Fruit fly (Drosophila melanogaster) whole organism, pupa: Measurements from ENCODE around the gene Obp73a.

Experiments
- CG10348 ChIP-seq: fragments of 200-800 bp; sonication (Bioruptor generic); IDR thresholded peaks from 2 replicates; pipeline ENCODE4 v1.3.6; 2022; ENCODE audit warnings: missing biosample characterization, missing genetic modification characterization
- CG12605 ChIP-seq: fragments of 200-800 bp; sonication (Bioruptor generic); IDR thresholded peaks from 2 replicates; pipeline ENCODE4 v1.3.6; 2022; ENCODE audit warnings: missing biosample characterization, missing genetic modification characterization
- CG13204 ChIP-seq: fragments of 200-800 bp; sonication (Bioruptor generic); optimal IDR thresholded peaks from 2 replicates; lab custom pipeline; 2018; ENCODE audit warnings: missing biosample characterization, mild to moderate bottlenecking, missing genetic modification characterization, moderate library complexity
- CG14655 ChIP-seq: fragments of 200-800 bp; sonication (Bioruptor generic); optimal IDR thresholded peaks from 3 replicates; lab custom pipeline; 2017; ENCODE audit warnings: mild to moderate bottlenecking, missing biosample characterization, missing genetic modification reagents, missing genetic modification characterization
- CG15710 ChIP-seq: fragments of 200-800 bp; sonication (Bioruptor generic); optimal IDR thresholded peaks from 2 replicates; lab custom pipeline; 2018; ENCODE audit warnings: missing biosample characterization, mild to moderate bottlenecking, missing genetic modification characterization, moderate library complexity
- CG17806 ChIP-seq: fragments of 200-800 bp; sonication (Bioruptor generic); optimal IDR thresholded peaks from 2 replicates; lab custom pipeline; 2018; ENCODE audit warnings: missing biosample characterization, mild to moderate bottlenecking, missing genetic modification characterization, moderate library complexity
- CG32121 ChIP-seq: fragments of 200-800 bp; sonication (Bioruptor generic); IDR thresholded peaks from 2 replicates; pipeline ENCODE4 v1.3.6; 2022; ENCODE audit warnings: missing biosample characterization, missing genetic modification characterization
- CG34367 ChIP-seq: fragments of 200-800 bp; sonication (Bioruptor generic); optimal IDR thresholded peaks from 2 replicates; lab custom pipeline; 2018; ENCODE audit warnings: missing biosample characterization, mild to moderate bottlenecking, missing genetic modification characterization
- CG4496 ChIP-seq: fragments of 200-800 bp; sonication (Bioruptor generic); IDR thresholded peaks from 3 replicates; pipeline ENCODE4 v1.3.6; 2022; ENCODE audit warnings: missing biosample characterization, missing genetic modification characterization
- CG8159 ChIP-seq: fragments of 200-800 bp; sonication (Bioruptor generic); optimal IDR thresholded peaks from 3 replicates; lab custom pipeline; 2018; ENCODE audit warnings: missing biosample characterization, mild to moderate bottlenecking, missing genetic modification characterization, moderate library complexity
- CG8301 ChIP-seq: fragments of 200-800 bp; sonication (Bioruptor generic); optimal IDR thresholded peaks from 2 replicates; lab custom pipeline; 2018; ENCODE audit warnings: missing biosample characterization, mild to moderate bottlenecking, missing genetic modification characterization
- CG9948 ChIP-seq: fragments of 200-800 bp; sonication (Bioruptor generic); optimal IDR thresholded peaks from 2 replicates; lab custom pipeline; 2018; ENCODE audit warnings: missing biosample characterization, mild to moderate bottlenecking, missing genetic modification characterization, moderate library complexity
- D1 ChIP-seq: fragments of 200-800 bp; sonication (Bioruptor generic); optimal IDR thresholded peaks from 2 replicates; lab custom pipeline; 2018; ENCODE audit warnings: missing biosample characterization, mild to moderate bottlenecking, missing genetic modification characterization, moderate library complexity
- EcR ChIP-seq: fragments of 200-800 bp; sonication (Bioruptor generic); optimal IDR thresholded peaks from 3 replicates; lab custom pipeline; 2019; ENCODE audit warnings: missing biosample characterization, missing genetic modification characterization, mild to moderate bottlenecking, moderate library complexity, missing genetic modification reagents
- Ets98B ChIP-seq: fragments of 200-800 bp; sonication (Bioruptor generic); IDR thresholded peaks from 2 replicates; pipeline ENCODE4 v1.3.6; 2022; ENCODE audit warnings: missing biosample characterization, missing genetic modification characterization
- Pif1A ChIP-seq: fragments of 200-800 bp; sonication (Bioruptor generic); optimal IDR thresholded peaks from 3 replicates; lab custom pipeline; 2016; ENCODE audit warnings: missing biosample characterization, missing genetic modification characterization
- Pif1B ChIP-seq: fragments of 200-800 bp; sonication (Bioruptor generic); optimal IDR thresholded peaks from 3 replicates; lab custom pipeline; 2016; ENCODE audit warnings: missing biosample characterization, missing genetic modification characterization
- Snoo ChIP-seq: fragments of 200-800 bp; sonication (Bioruptor generic); optimal IDR thresholded peaks from 3 replicates; lab custom pipeline; 2017; ENCODE audit warnings: missing biosample characterization, mild to moderate bottlenecking, missing genetic modification characterization, inconsistent platforms
- fd96Ca ChIP-seq: fragments of 200-800 bp; sonication (Bioruptor generic); IDR thresholded peaks from 3 replicates; pipeline ENCODE4 v1.3.6; 2022; ENCODE audit warnings: missing biosample characterization, missing genetic modification characterization
- gl ChIP-seq: fragments of 200-800 bp; sonication (Bioruptor generic); optimal IDR thresholded peaks from 2 replicates; lab custom pipeline; 2018; ENCODE audit warnings: missing biosample characterization, mild to moderate bottlenecking, missing genetic modification characterization
- rn ChIP-seq: fragments of 200-800 bp; sonication (Bioruptor generic); IDR thresholded peaks from 2 replicates; pipeline ENCODE4 v1.3.6; 2022; ENCODE audit warnings: missing biosample characterization, missing genetic modification characterization

The Obp73a gene

dm6 chr3L:16975638-16976528, 31.7 kb downstream of the Obp73a start:
- TF ChIP-seq CG14655 (GFP tag; lab: Kevin White, UChicago) (peak; percentile 91), CG4496 (peak; percentile 61), fd96Ca (GFP tag; lab: Robert Waterston, UW) (peak; percentile 61; the same call in 2 of the 3 replicates), CG9948 (tag; lab: Kevin White, UChicago) (peak; percentile 58), CG8159 (tag; lab: Kevin White, UChicago) (peak; percentile 82), CG17806 (peak; percentile 44), CG13204 (peak; percentile 41), EcR (GFP tag; lab: Kevin White, UChicago) (peak; percentile 21), Pif1B (GFP tag; lab: Kevin White, UChicago) (peak; percentile 38), gl (tag; lab: Kevin White, UChicago) (no peak), CG32121 (GFP tag; lab: Robert Waterston, UW) (no peak), rn (GFP tag; lab: Robert Waterston, UW) (no peak), CG12605 (GFP tag; lab: Robert Waterston, UW) (no peak), Snoo (tag; lab: Kevin White, UChicago) (peak; percentile 54), CG10348 (GFP tag; lab: Robert Waterston, UW) (no peak), CG34367 (tag; lab: Kevin White, UChicago) (peak; percentile 63), CG8301 (tag; lab: Kevin White, UChicago) (peak; percentile 76), D1 (tag; lab: Kevin White, UChicago) (peak; percentile 40), CG15710 (tag; lab: Kevin White, UChicago) (peak; percentile 72), Pif1A (GFP tag; lab: Kevin White, UChicago) (peak; percentile 67), Ets98B (GFP tag; lab: Robert Waterston, UW) (peak; percentile 35)
- TF ChIP-seq, all 21 proteins: peak for 16

DNA sequence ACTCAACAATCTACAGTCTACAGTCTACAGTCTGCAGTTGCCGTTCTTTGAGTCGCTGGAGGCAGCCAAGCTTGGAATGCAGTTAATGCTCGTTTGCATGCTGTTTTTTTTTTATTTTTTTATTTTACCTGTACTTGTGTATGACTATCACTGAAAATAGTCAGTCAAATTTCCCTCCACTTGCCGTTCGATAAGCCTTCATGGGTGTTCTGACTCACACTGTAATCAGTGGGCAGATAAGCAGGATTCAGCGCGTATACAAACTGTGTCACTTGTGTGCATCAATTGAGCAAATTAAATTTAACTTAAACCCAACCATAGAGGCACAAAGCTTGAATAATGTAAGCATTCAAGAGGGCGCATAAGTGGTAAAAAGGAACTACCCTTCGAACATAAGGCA, 33.1 kb downstream of the Obp73a start:
- TF ChIP-seq CG13204, result no peak
- no peak for TF ChIP-seq CG17806
- no peak for TF ChIP-seq CG4496
- no peak for TF ChIP-seq rn (GFP tag; lab: Robert Waterston, UW)
- TF ChIP-seq CG34367 (tag; lab: Kevin White, UChicago), result no peak
- no peak for TF ChIP-seq CG9948 (tag; lab: Kevin White, UChicago)
- no peak for TF ChIP-seq Snoo (tag; lab: Kevin White, UChicago)
- TF ChIP-seq gl (tag; lab: Kevin White, UChicago), result no peak

dm6 chr3L:16978406-16978805, 34.2 kb downstream of the Obp73a start:
- TF ChIP-seq EcR (GFP tag; lab: Kevin White, UChicago) (no peak), CG10348 (GFP tag; lab: Robert Waterston, UW) (no peak), Snoo (tag; lab: Kevin White, UChicago) (no peak)

dm6 chr3L:16981114-16981648, 37.0 kb downstream of the Obp73a start:
- TF ChIP-seq EcR (GFP tag; lab: Kevin White, UChicago) (peak; percentile 27), CG4496 (0 out of 3 replicates have a peak, but pooled peaks have one; percentile 9), CG17806 (no peak)

DNA sequence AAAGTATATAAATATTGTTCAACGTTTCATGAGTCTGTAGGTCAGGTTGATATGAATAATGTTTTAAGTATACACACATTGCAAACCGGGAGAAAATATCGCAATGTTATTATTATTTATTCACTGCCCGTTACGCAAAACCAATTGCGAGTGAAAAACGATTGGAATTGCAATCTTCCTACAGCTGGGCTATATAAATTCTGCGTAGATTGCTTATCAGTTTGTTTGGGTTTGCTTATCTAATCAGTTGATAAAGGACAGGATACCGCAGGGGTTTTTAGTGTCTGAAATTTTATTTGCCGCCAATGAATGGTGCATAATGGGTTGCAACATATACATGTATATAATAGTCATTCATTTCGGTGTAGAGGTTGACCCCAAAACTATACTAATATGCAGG, 39.9 kb downstream of the Obp73a start:
- TF ChIP-seq CG8159 (tag; lab: Kevin White, UChicago) (no peak), gl (tag; lab: Kevin White, UChicago) (no peak), CG10348 (GFP tag; lab: Robert Waterston, UW) (no peak), CG12605 (GFP tag; lab: Robert Waterston, UW) (no peak), CG14655 (GFP tag; lab: Kevin White, UChicago) (no peak), rn (GFP tag; lab: Robert Waterston, UW) (no peak), Ets98B (GFP tag; lab: Robert Waterston, UW) (no peak), CG4496 (no peak)

dm6 chr3L:16984813-16985387, 40.7 kb downstream of the Obp73a start:
- no peak for TF ChIP-seq CG12605 (GFP tag; lab: Robert Waterston, UW)
- no peak for TF ChIP-seq CG14655 (GFP tag; lab: Kevin White, UChicago)
- TF ChIP-seq CG15710 (tag; lab: Kevin White, UChicago), result no peak
- TF ChIP-seq CG10348 (GFP tag; lab: Robert Waterston, UW), result no peak
